Worm (Caenorhabditis elegans) whole organism, L2 larva: ENCODE results near the gene C08F1.12.

Experiments used
- Y55F3AM.14 ChIP-seq: fragments of 200-800 bp; sonication (Bioruptor generic); optimal IDR thresholded peaks from 2 replicates; lab custom pipeline; 2018; ENCODE audit warnings: mild to moderate bottlenecking, missing genetic modification characterization, missing compliant biosample characterization
- blmp-1 ChIP-seq: sonication (generic microtip); optimal IDR thresholded peaks from 2 replicates; lab custom pipeline; 2017; ENCODE audit warnings: missing genetic modification characterization, mild to moderate bottlenecking, missing compliant biosample characterization, antibody characterized with exemption, moderate library complexity; ENCODE audit not compliant: insufficient read depth
- lin-13 ChIP-seq: fragments of 150-350 bp; optimal IDR thresholded peaks from 2 replicates; lab custom pipeline; 2014; ENCODE audit warnings: missing biosample characterization, missing genetic modification reagents, missing genetic modification characterization
- lin-39 ChIP-seq: fragments of 150-350 bp; optimal IDR thresholded peaks from 2 replicates; lab custom pipeline; 2014; ENCODE audit warnings: missing biosample characterization, missing genetic modification reagents, missing genetic modification characterization
- lsy-2 ChIP-seq, 2 experiments: fragments of 150-350 bp in 1 of 2; sonication (generic microtip) in 1 of 2; optimal IDR thresholded peaks; 2 replicates each; lab custom pipeline; 2014 to 2017; ENCODE audit warnings: missing biosample characterization in 2 of 2, missing genetic modification characterization in 2 of 2
- mdl-1 ChIP-seq, 2 experiments: fragments of 150-350 bp in 1 of 2; sonication (generic microtip) in 1 of 2; optimal IDR thresholded peaks; 2 replicates each; lab custom pipeline; 2017; ENCODE audit warnings: missing biosample characterization in 2 of 2, missing genetic modification characterization in 2 of 2
- nhr-11 ChIP-seq: fragments of 150-350 bp; optimal IDR thresholded peaks from 2 replicates; lab custom pipeline; 2014; ENCODE audit warnings: missing biosample characterization, missing genetic modification characterization
- nhr-12 ChIP-seq: fragments of 150-350 bp; optimal IDR thresholded peaks from 2 replicates; lab custom pipeline; 2014; ENCODE audit warnings: missing biosample characterization, missing genetic modification characterization
- nhr-23 ChIP-seq: fragments of 150-350 bp; optimal IDR thresholded peaks from 2 replicates; lab custom pipeline; 2014; ENCODE audit warnings: missing biosample characterization, missing genetic modification reagents, missing genetic modification characterization
- nhr-237 ChIP-seq: fragments of 150-350 bp; optimal IDR thresholded peaks from 2 replicates; lab custom pipeline; 2014; ENCODE audit warnings: missing biosample characterization, missing genetic modification characterization
- skn-1 ChIP-seq: sonication (generic microtip); optimal IDR thresholded peaks from 2 replicates; lab custom pipeline; 2017; ENCODE audit warnings: missing biosample characterization, missing genetic modification characterization
- snpc-4 ChIP-seq: fragments of 150-350 bp; optimal IDR thresholded peaks from 2 replicates; lab custom pipeline; 2014; ENCODE audit warnings: missing biosample characterization, missing genetic modification characterization
- unc-62 ChIP-seq: fragments of 150-350 bp; optimal IDR thresholded peaks from 2 replicates; lab custom pipeline; 2014; ENCODE audit warnings: missing biosample characterization, missing genetic modification reagents, missing genetic modification characterization
- ztf-11 ChIP-seq: sonication (generic microtip); optimal IDR thresholded peaks from 2 replicates; lab custom pipeline; 2017; ENCODE audit warnings: missing biosample characterization, missing genetic modification characterization

ce11 chrII:1850840-1851294, 44.6 kb upstream of the C08F1.12 start, which contains the start of gene C52E2.3:
- TF ChIP-seq lsy-2 (tag; optimal IDR thresholded peaks at IDR 0.05; lab: Kevin White, UChicago), result no peak
- TF ChIP-seq snpc-4, result no peak
- no peak for TF ChIP-seq lin-39 (tag; lab: Kevin White, UChicago)
- TF ChIP-seq nhr-23, result no peak
- TF ChIP-seq unc-62 (GFP tag; lab: Kevin White, UChicago), result no peak
- TF ChIP-seq ztf-11 (tag; lab: Kevin White, UChicago), result no peak
- TF ChIP-seq Y55F3AM.14, result no peak
- no peak for TF ChIP-seq mdl-1 (tag; optimal IDR thresholded peaks at IDR 0.05; lab: Kevin White, UChicago)
- no peak for TF ChIP-seq skn-1 (tag; lab: Kevin White, UChicago)
- TF ChIP-seq nhr-11 (tag; lab: Kevin White, UChicago), result no peak
- no peak for TF ChIP-seq lin-13 (GFP tag; lab: Kevin White, UChicago)
- no peak for TF ChIP-seq nhr-12 (tag; lab: Kevin White, UChicago)
- no peak for TF ChIP-seq blmp-1 (tag; lab: Kevin White, UChicago)
- TF ChIP-seq nhr-237 (tag; lab: Kevin White, UChicago), result no peak
